Fruit fly (Drosophila melanogaster): ENCODE results near the gene CG13678.

DNA sequence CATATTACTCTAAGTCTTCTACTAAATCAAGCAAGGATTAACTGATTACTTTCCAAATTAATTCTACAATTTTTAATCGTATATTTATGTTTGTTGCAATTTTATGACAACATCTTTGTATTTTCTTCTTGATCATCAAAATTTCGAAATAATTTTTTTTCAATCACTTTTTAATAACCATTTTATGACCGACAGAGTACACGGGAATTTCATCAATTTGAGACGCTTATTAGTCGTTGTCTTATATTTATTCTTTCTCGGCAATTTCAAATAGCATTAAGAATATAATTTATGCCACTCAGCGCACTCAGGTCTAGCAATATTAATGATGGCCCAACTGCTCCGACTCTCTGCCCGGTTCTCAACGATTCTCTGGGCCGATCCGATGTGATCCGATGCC, 7.0 kb upstream of the CG13678 start, which contains the start of gene CG8012:
- no peak for TF ChIP-seq CG11294 (GFP tag; IDR thresholded peaks at IDR 0.05)
- TF ChIP-seq CG1621 (tag; optimal IDR thresholded peaks at IDR 0.05) = no peak
- no peak for TF ChIP-seq eg (GFP tag; IDR thresholded peaks at IDR 0.05)
- no peak for TF ChIP-seq CG8119 (GFP tag; IDR thresholded peaks at IDR 0.05)
- TF ChIP-seq CG7368 (GFP tag; optimal IDR thresholded peaks at IDR 0.05) = no peak
- TF ChIP-seq Sox102F (GFP tag; optimal IDR thresholded peaks at IDR 0.05) = no peak
- TF ChIP-seq Lpt (GFP tag; optimal IDR thresholded peaks at IDR 0.05) = no peak
- no peak for TF ChIP-seq cyc (GFP tag; optimal IDR thresholded peaks at IDR 0.05)
